Worm (Caenorhabditis elegans): Measurements from ENCODE around the gene lgc-13.
A peak's percentile ranks its signal among the peaks of the same experiment; 100 is the strongest.

The lgc-13 gene

ce11 chrX:12143693-12144092, 34.7 kb downstream of the lgc-13 start, which contains the start of gene M153.5:
M153.5 (plus strand) TSS chrX:12143993.
- no peak for TF ChIP-seq B0035.1 (tag; optimal IDR thresholded peaks at IDR 0.05)

ce11 chrX:12145919-12146318, 37.0 kb downstream of the lgc-13 start:
- TF ChIP-seq lin-26 (GFP tag; IDR thresholded peaks at IDR 0.05) (no peak), dpff-1 (tag; optimal IDR thresholded peaks at IDR 0.05) (no peak)

ce11 chrX:12146453-12147085, 37.6 kb downstream of the lgc-13 start, which contains the start of gene pycr-1:
pycr-1 (plus strand) TSS chrX:12146832.
- no peak for TF ChIP-seq tlf-1 (GFP tag; optimal IDR thresholded peaks at IDR 0.05)
- TF ChIP-seq nhr-80 (tag; optimal IDR thresholded peaks at IDR 0.05): peak; percentile 63

ce11 chrX:12149638-12150137, 40.7 kb downstream of the lgc-13 start, which contains the start of gene znf-474:
znf-474 (plus strand) TSS chrX:12149924.
- TF ChIP-seq tbp1 (GFP tag; optimal IDR thresholded peaks at IDR 0.05) (no peak), unc-62 (GFP tag; optimal IDR thresholded peaks at IDR 0.05) (no peak), K11D2.4 (GFP tag; IDR thresholded peaks at IDR 0.05) (no peak), sdz-38 (tag; optimal IDR thresholded peaks at IDR 0.05) (no peak), rpc-1 (optimal IDR thresholded peaks at IDR 0.05) (no peak), rpc-1 (tag; optimal IDR thresholded peaks at IDR 0.05) (no peak), pbrm-1 (GFP tag; IDR thresholded peaks at IDR 0.05) (no peak), mel-28 (tag; optimal IDR thresholded peaks at IDR 0.05; ENCODE audit: borderline replicate concordance) (no peak), hlh-26 (GFP tag; conservative IDR thresholded peaks at IDR 0.05) (no peak), ZK185.1 (tag; optimal IDR thresholded peaks at IDR 0.05; ENCODE audit: poor library complexity, severe bottlenecking) (no peak)

ce11 chrX:12154055-12154898, 45.3 kb downstream of the lgc-13 start, which contains the start of gene mfsd-11:
mfsd-11 (minus strand) TSS chrX:12154105.
- TF ChIP-seq snpc-4 (GFP tag; optimal IDR thresholded peaks at IDR 0.05): no peak
- no peak for TF ChIP-seq snpc-4 (tag; optimal IDR thresholded peaks at IDR 0.05)
- TF ChIP-seq nhr-80 (tag; optimal IDR thresholded peaks at IDR 0.05): peak; percentile 9

ce11 chrX:12158641-12159040, 49.7 kb downstream of the lgc-13 start:
- TF ChIP-seq ama-1 (optimal IDR thresholded peaks at IDR 0.05) (no peak), ama-1 (GFP tag; optimal IDR thresholded peaks at IDR 0.05) (no peak), sptf-2 (GFP tag; optimal IDR thresholded peaks at IDR 0.05) (no peak), ceh-40 (GFP tag; IDR thresholded peaks at IDR 0.05) (no peak), ets-4 (GFP tag; optimal IDR thresholded peaks at IDR 0.05) (no peak), F49E8.2 (tag; optimal IDR thresholded peaks at IDR 0.05; ENCODE audit: insufficient read depth) (no peak), zim-3 (tag; optimal IDR thresholded peaks at IDR 0.05) (no peak), attf-3 (GFP tag; conservative IDR thresholded peaks at IDR 0.05) (no peak), him-1 (tag; optimal IDR thresholded peaks at IDR 0.05) (no peak), let-607 (tag; optimal IDR thresholded peaks at IDR 0.05) (no peak), Y67H2A.10 (GFP tag; conservative IDR thresholded peaks at IDR 0.05) (no peak), B0261.1 (tag; optimal IDR thresholded peaks at IDR 0.05) (no peak), ztf-26 (tag; optimal IDR thresholded peaks at IDR 0.05) (no peak), ceh-58 (GFP tag; IDR thresholded peaks at IDR 0.05) (no peak), ceh-100 (GFP tag; IDR thresholded peaks at IDR 0.05) (no peak), B0035.1 (tag; optimal IDR thresholded peaks at IDR 0.05) (no peak), ceh-27 (GFP tag; optimal IDR thresholded peaks at IDR 0.05) (no peak)

All from whole organism, young adult.